Worm (Caenorhabditis elegans): ENCODE results near the gene irld-4.

ce11 chrIV:14586759-14587158 lies 46.1 kb upstream of the irld-4 start:
- no peak for TF ChIP-seq med-1 (GFP tag; optimal IDR thresholded peaks at IDR 0.05; ENCODE audit: insufficient read depth)
- no peak for TF ChIP-seq cog-1 (tag; optimal IDR thresholded peaks at IDR 0.05)
- no peak for TF ChIP-seq ztf-29 (GFP tag; IDR thresholded peaks at IDR 0.05)
- no peak for TF ChIP-seq klf-2 (GFP tag; conservative IDR thresholded peaks at IDR 0.05)
- TF ChIP-seq flt-1 (GFP tag; IDR thresholded peaks at IDR 0.05): no peak
- no peak for TF ChIP-seq T22C8.4 (GFP tag; IDR thresholded peaks at IDR 0.05)
